Fruit fly (Drosophila melanogaster): ENCODE data around the gene PH4alphaSG1.
A peak's percentile ranks its signal among the peaks of the same experiment; 100 is the strongest.

Gene PH4alphaSG1

dm6 chr3R:30459066-30459935 is 46.2 kb downstream of the PH4alphaSG1 start, which contains the start of the genes CG2224 and CDase (continued):
- no peak for TF ChIP-seq CG10366 (GFP tag; IDR thresholded peaks at IDR 0.05)
- TF ChIP-seq CG5180 (GFP tag; optimal IDR thresholded peaks at IDR 0.05), result no peak
- TF ChIP-seq HLH4C (GFP tag; IDR thresholded peaks at IDR 0.05; ENCODE audit: partially characterized antibody), result peak; percentile 93
- peak; percentile 5 for TF ChIP-seq Vsx1 (GFP tag; optimal IDR thresholded peaks at IDR 0.05)
- TF ChIP-seq BEAF-32 (GFP tag; optimal IDR thresholded peaks at IDR 0.05), result peak; percentile 82
- no peak for TF ChIP-seq CG3065 (GFP tag; optimal IDR thresholded peaks at IDR 0.05)
- peak; percentile 55 for TF ChIP-seq sens (GFP tag)
- no peak for TF ChIP-seq bigmax (GFP tag; optimal IDR thresholded peaks at IDR 0.05)
- TF ChIP-seq CG8478 (optimal IDR thresholded peaks at IDR 0.05), result no peak
- 0 out of 2 replicates have a peak, but pooled peaks have one; percentile 14 for TF ChIP-seq klu (GFP tag; IDR thresholded peaks at IDR 0.05)
- peak; percentile 68 for TF ChIP-seq Sry-δ (GFP tag; optimal IDR thresholded peaks at IDR 0.05)
- no peak for TF ChIP-seq en (GFP tag; optimal IDR thresholded peaks at IDR 0.05)
- TF ChIP-seq CG11723 (GFP tag; optimal IDR thresholded peaks at IDR 0.05), result no peak
- TF ChIP-seq Antp (GFP tag; optimal IDR thresholded peaks at IDR 0.05), result no peak
- peak; percentile 91 for TF ChIP-seq tna (GFP tag; IDR thresholded peaks at IDR 0.05; ENCODE audit: partially characterized antibody)
- TF ChIP-seq ato (GFP tag; IDR thresholded peaks at IDR 0.05; ENCODE audit: partially characterized antibody), result peak; percentile 95
- TF ChIP-seq CG13287 (GFP tag; IDR thresholded peaks at IDR 0.05; ENCODE audit: partially characterized antibody), result peak; percentile 97
- peak; percentile 90 for TF ChIP-seq sug (tag; optimal IDR thresholded peaks at IDR 0.05)
- peak; percentile 34 for TF ChIP-seq HmgZ (tag; optimal IDR thresholded peaks at IDR 0.05)
- no peak for TF ChIP-seq CG6272 (GFP tag; IDR thresholded peaks at IDR 0.05)
- no peak for TF ChIP-seq gt (GFP tag; IDR thresholded peaks at IDR 0.05)
- no peak for TF ChIP-seq Jarid2 (GFP tag; optimal IDR thresholded peaks at IDR 0.05)
- TF ChIP-seq Six4 (GFP tag; optimal IDR thresholded peaks at IDR 0.05), result no peak
- peak; percentile 90; the same call in 2 of the 3 replicates for TF ChIP-seq Opbp (GFP tag; IDR thresholded peaks at IDR 0.05; ENCODE audit: partially characterized antibody)
- no peak for TF ChIP-seq CG12071 (GFP tag; optimal IDR thresholded peaks at IDR 0.05)
- peak; percentile 71 for TF ChIP-seq exex (tag; optimal IDR thresholded peaks at IDR 0.05)
- TF ChIP-seq her (GFP tag; optimal IDR thresholded peaks at IDR 0.05), result peak; percentile 98
- peak in 1 of 2 experiments; percentile 48 for TF ChIP-seq Pdp1 (GFP tag; optimal IDR thresholded peaks at IDR 0.05)
- peak; percentile 94 for TF ChIP-seq bbx (GFP tag; IDR thresholded peaks at IDR 0.05; ENCODE audit: partially characterized antibody)
- no peak for TF ChIP-seq CG13624 (GFP tag; optimal IDR thresholded peaks at IDR 0.05)
- no peak for TF ChIP-seq Gug (GFP tag; IDR thresholded peaks at IDR 0.05)
- TF ChIP-seq Bgb (GFP tag; IDR thresholded peaks at IDR 0.05; ENCODE audit: partially characterized antibody), result peak; percentile 93
- TF ChIP-seq CG10431 (GFP tag; optimal IDR thresholded peaks at IDR 0.05), result no peak
- TF ChIP-seq D (optimal IDR thresholded peaks at IDR 0.05), result peak; percentile 48
- TF ChIP-seq D (GFP tag; optimal IDR thresholded peaks at IDR 0.05), result no peak
- peak; percentile 89 for TF ChIP-seq CG14860 (GFP tag; IDR thresholded peaks at IDR 0.05; ENCODE audit: partially characterized antibody)
- peak; percentile 16 for TF ChIP-seq CG4617 (GFP tag; optimal IDR thresholded peaks at IDR 0.05; ENCODE audit: borderline replicate concordance)
- TF ChIP-seq odd (GFP tag; optimal IDR thresholded peaks at IDR 0.05), result no peak
- peak; percentile 84 for TF ChIP-seq E2f2 (GFP tag; IDR thresholded peaks at IDR 0.05)
- peak; percentile 95 for TF ChIP-seq sna (GFP tag; IDR thresholded peaks at IDR 0.05; ENCODE audit: partially characterized antibody)
- peak; percentile 82 for TF ChIP-seq hb (GFP tag; IDR thresholded peaks at IDR 0.05; ENCODE audit: partially characterized antibody)
- peak; percentile 74 for TF ChIP-seq Dp (GFP tag; optimal IDR thresholded peaks at IDR 0.05)
- TF ChIP-seq CG6791 (GFP tag; IDR thresholded peaks at IDR 0.05; ENCODE audit: partially characterized antibody), result peak; percentile 92
- peak; percentile 96 for TF ChIP-seq chinmo (GFP tag; IDR thresholded peaks at IDR 0.05; ENCODE audit: partially characterized antibody)
- peak; percentile 59; the same call in 1 of the 2 replicates for TF ChIP-seq CG42726 (GFP tag; IDR thresholded peaks at IDR 0.05; ENCODE audit: partially characterized antibody)
- peak; percentile 91 for TF ChIP-seq Dll (GFP tag; IDR thresholded peaks at IDR 0.05; ENCODE audit: partially characterized antibody)
- peak; percentile 89 for TF ChIP-seq MBD-R2 (GFP tag; IDR thresholded peaks at IDR 0.05)
